Fruit fly (Drosophila melanogaster) whole organism, wandering third instar larva: ENCODE data around the gene GstT3.

Experiments used
- Abd-B ChIP-seq: fragments of >200 bp; optimal IDR thresholded peaks from 2 replicates; lab custom pipeline; 2017; ENCODE audit warnings: missing biosample characterization, missing genetic modification characterization
- CG32264 ChIP-seq: fragments of 200-800 bp; sonication (Bioruptor generic); optimal IDR thresholded peaks from 2 replicates; lab custom pipeline; 2016; ENCODE audit warnings: missing biosample characterization, missing genetic modification characterization
- CG9705 ChIP-seq: fragments of 200-800 bp; sonication (Bioruptor generic); optimal IDR thresholded peaks from 2 replicates; lab custom pipeline; 2018; ENCODE audit warnings: missing biosample characterization, mild to moderate bottlenecking, missing genetic modification characterization
- CrebA ChIP-seq: fragments of 200-800 bp; sonication (Bioruptor generic); optimal IDR thresholded peaks from 2 replicates; lab custom pipeline; 2016; ENCODE audit warnings: missing biosample characterization, mild to moderate bottlenecking, missing genetic modification characterization, borderline replicate concordance
- Dfd ChIP-seq: fragments of >200 bp; optimal IDR thresholded peaks from 2 replicates; lab custom pipeline; 2017; ENCODE audit warnings: missing biosample characterization, missing genetic modification characterization
- Dif ChIP-seq: fragments of 200-275, 200-300 bp; sonication (Bioruptor generic); optimal IDR thresholded peaks from 2 replicates; lab custom pipeline; 2018; ENCODE audit warnings: missing biosample characterization, missing genetic modification characterization; ENCODE audit not compliant: partially characterized antibody
- GATAd ChIP-seq: sonication (Bioruptor generic); optimal IDR thresholded peaks from 2 replicates; lab custom pipeline; 2016; ENCODE audit warnings: missing biosample characterization, missing genetic modification characterization
- HLH106 ChIP-seq: fragments of 200-800 bp; optimal IDR thresholded peaks from 3 replicates; lab custom pipeline; 2019; ENCODE audit warnings: missing biosample characterization, mild to moderate bottlenecking, missing genetic modification characterization, moderate library complexity
- Hnf4 ChIP-seq: fragments of 200-800 bp; sonication (Bioruptor generic); optimal IDR thresholded peaks from 2 replicates; lab custom pipeline; 2016; ENCODE audit warnings: missing biosample characterization, mild to moderate bottlenecking, missing genetic modification characterization
- Hr78 ChIP-seq: fragments of >200 bp; optimal IDR thresholded peaks from 2 replicates; lab custom pipeline; 2017; ENCODE audit warnings: missing biosample characterization, missing genetic modification characterization
- Hr83 ChIP-seq: fragments of 200-300 bp; sonication (Bioruptor generic); optimal IDR thresholded peaks from 2 replicates; lab custom pipeline; 2016; ENCODE audit warnings: missing biosample characterization, mild to moderate bottlenecking, missing genetic modification characterization, moderate library complexity; ENCODE audit not compliant: poor library complexity, severe bottlenecking
- Jra ChIP-seq: sonication (Bioruptor generic); optimal IDR thresholded peaks from 2 replicates; lab custom pipeline; 2016; ENCODE audit warnings: missing biosample characterization, missing genetic modification characterization
- Mio ChIP-seq: sonication (Bioruptor generic); optimal IDR thresholded peaks from 2 replicates; lab custom pipeline; 2016; ENCODE audit warnings: missing biosample characterization, missing genetic modification characterization
- Myc ChIP-seq: fragments of >200 bp; optimal IDR thresholded peaks from 2 replicates; lab custom pipeline; 2017
- N ChIP-seq: fragments of >200 bp; optimal IDR thresholded peaks from 2 replicates; lab custom pipeline; 2018; ENCODE audit warnings: missing biosample characterization, missing external identifiers, missing genetic modification characterization
- OdsH ChIP-seq: fragments of 200-800 bp; sonication (Bioruptor generic); optimal IDR thresholded peaks from 2 replicates; lab custom pipeline; 2016; ENCODE audit warnings: missing biosample characterization, mild to moderate bottlenecking, missing genetic modification characterization
- Rel ChIP-seq, 2 experiments: fragments of 200-800 bp; sonication (Bioruptor generic) in 1 of 2; optimal IDR thresholded peaks; 2 replicates in 1 of 2; 3 replicates in 1 of 2; lab custom pipeline; 2016 to 2019; ENCODE audit warnings: mild to moderate bottlenecking in 2 of 2, missing biosample characterization in 2 of 2, missing genetic modification characterization in 2 of 2, moderate library complexity in 1 of 2
- Sp1 ChIP-seq: fragments of 200-800 bp; sonication (Bioruptor generic); optimal IDR thresholded peaks from 3 replicates; lab custom pipeline; 2019; ENCODE audit warnings: missing biosample characterization, mild to moderate bottlenecking, missing genetic modification characterization, moderate library complexity
- Vsx2 ChIP-seq: fragments of 200-300, 225-300 bp; sonication (Bioruptor generic); optimal IDR thresholded peaks from 2 replicates; lab custom pipeline; 2018; ENCODE audit warnings: missing biosample characterization, missing genetic modification characterization; ENCODE audit not compliant: partially characterized antibody
- br ChIP-seq: fragments of 200-800 bp; sonication (Bioruptor generic); optimal IDR thresholded peaks from 2 replicates; lab custom pipeline; 2016; ENCODE audit warnings: missing biosample characterization, missing genetic modification characterization
- brk ChIP-seq: fragments of 200-800 bp; sonication (Bioruptor generic); optimal IDR thresholded peaks from 2 replicates; lab custom pipeline; 2016; ENCODE audit warnings: missing biosample characterization, mild to moderate bottlenecking, missing genetic modification characterization
- dl ChIP-seq, 2 experiments: fragments of 175-275, 200-275 bp in 1 of 2; fragments of 200-275 bp in 1 of 2; sonication (Bioruptor generic); optimal IDR thresholded peaks; lab custom pipeline; 2018; ENCODE audit warnings: mild to moderate bottlenecking in 2 of 2, missing biosample characterization in 2 of 2, missing genetic modification characterization in 2 of 2, moderate library complexity in 2 of 2; ENCODE audit not compliant: partially characterized antibody in 2 of 2, insufficient read depth in 1 of 2
- dmrt93B ChIP-seq: fragments of 200-800 bp; sonication (Bioruptor generic); optimal IDR thresholded peaks from 2 replicates; lab custom pipeline; 2018; ENCODE audit warnings: missing biosample characterization, mild to moderate bottlenecking, missing genetic modification characterization
- dsf ChIP-seq: sonication (Bioruptor generic); optimal IDR thresholded peaks from 2 replicates; lab custom pipeline; 2016; ENCODE audit warnings: missing biosample characterization, missing genetic modification characterization, borderline replicate concordance
- ey ChIP-seq: fragments of 200-800 bp; sonication (Bioruptor generic); optimal IDR thresholded peaks from 2 replicates; lab custom pipeline; 2016; ENCODE audit warnings: missing biosample characterization, missing genetic modification characterization
- foxo ChIP-seq, 2 experiments: fragments of 200-800 bp; sonication (Bioruptor generic); optimal IDR thresholded peaks; 2 replicates in 1 of 2; 3 replicates in 1 of 2; lab custom pipeline; 2016 to 2017; ENCODE audit warnings: missing biosample characterization in 2 of 2, missing genetic modification characterization in 2 of 2
- fru ChIP-seq: fragments of 200-800 bp; sonication (Bioruptor generic); optimal IDR thresholded peaks from 3 replicates; lab custom pipeline; 2016; ENCODE audit warnings: missing biosample characterization, mild to moderate bottlenecking, missing genetic modification characterization
- h ChIP-seq: fragments of 200-800 bp; sonication (Bioruptor generic); optimal IDR thresholded peaks from 3 replicates; lab custom pipeline; 2016; ENCODE audit warnings: missing biosample characterization, mild to moderate bottlenecking, missing genetic modification characterization
- jim ChIP-seq: fragments of 175-275, 200-325 bp; sonication (Bioruptor generic); optimal IDR thresholded peaks from 2 replicates; lab custom pipeline; 2016; ENCODE audit warnings: missing biosample characterization, mild to moderate bottlenecking, missing genetic modification characterization
- lola ChIP-seq: fragments of >200 bp; optimal IDR thresholded peaks from 2 replicates; lab custom pipeline; 2017; ENCODE audit warnings: missing biosample characterization, missing genetic modification characterization
- pan ChIP-seq: fragments of >200 bp; optimal IDR thresholded peaks from 2 replicates; lab custom pipeline; 2017
- psq ChIP-seq: fragments of 200-800 bp; sonication (Bioruptor generic); optimal IDR thresholded peaks from 3 replicates; lab custom pipeline; 2017; ENCODE audit warnings: missing biosample characterization, mild to moderate bottlenecking, missing genetic modification characterization, moderate library complexity
- rgr ChIP-seq: fragments of 200-800 bp; sonication (Bioruptor generic); optimal IDR thresholded peaks from 3 replicates; lab custom pipeline; 2016; ENCODE audit warnings: missing biosample characterization, mild to moderate bottlenecking, missing genetic modification characterization
- sage ChIP-seq: fragments of 200-800 bp; sonication (Bioruptor generic); optimal IDR thresholded peaks from 2 replicates; lab custom pipeline; 2016; ENCODE audit warnings: missing biosample characterization, mild to moderate bottlenecking, missing genetic modification characterization
- sv ChIP-seq: fragments of 200-800 bp; sonication (Bioruptor generic); optimal IDR thresholded peaks from 3 replicates; lab custom pipeline; 2016; ENCODE audit warnings: missing biosample characterization, missing genetic modification characterization
- tai ChIP-seq: sonication (Bioruptor generic); optimal IDR thresholded peaks from 2 replicates; lab custom pipeline; 2016; ENCODE audit warnings: missing biosample characterization, missing genetic modification characterization
- usp ChIP-seq: fragments of >200 bp; optimal IDR thresholded peaks from 2 replicates; lab custom pipeline; 2017; ENCODE audit warnings: missing biosample characterization, missing genetic modification characterization
- woc ChIP-seq: sonication (Bioruptor generic); optimal IDR thresholded peaks from 2 replicates; lab custom pipeline; 2016; ENCODE audit warnings: missing biosample characterization, mild to moderate bottlenecking, missing genetic modification characterization

GstT3 gene

DNA sequence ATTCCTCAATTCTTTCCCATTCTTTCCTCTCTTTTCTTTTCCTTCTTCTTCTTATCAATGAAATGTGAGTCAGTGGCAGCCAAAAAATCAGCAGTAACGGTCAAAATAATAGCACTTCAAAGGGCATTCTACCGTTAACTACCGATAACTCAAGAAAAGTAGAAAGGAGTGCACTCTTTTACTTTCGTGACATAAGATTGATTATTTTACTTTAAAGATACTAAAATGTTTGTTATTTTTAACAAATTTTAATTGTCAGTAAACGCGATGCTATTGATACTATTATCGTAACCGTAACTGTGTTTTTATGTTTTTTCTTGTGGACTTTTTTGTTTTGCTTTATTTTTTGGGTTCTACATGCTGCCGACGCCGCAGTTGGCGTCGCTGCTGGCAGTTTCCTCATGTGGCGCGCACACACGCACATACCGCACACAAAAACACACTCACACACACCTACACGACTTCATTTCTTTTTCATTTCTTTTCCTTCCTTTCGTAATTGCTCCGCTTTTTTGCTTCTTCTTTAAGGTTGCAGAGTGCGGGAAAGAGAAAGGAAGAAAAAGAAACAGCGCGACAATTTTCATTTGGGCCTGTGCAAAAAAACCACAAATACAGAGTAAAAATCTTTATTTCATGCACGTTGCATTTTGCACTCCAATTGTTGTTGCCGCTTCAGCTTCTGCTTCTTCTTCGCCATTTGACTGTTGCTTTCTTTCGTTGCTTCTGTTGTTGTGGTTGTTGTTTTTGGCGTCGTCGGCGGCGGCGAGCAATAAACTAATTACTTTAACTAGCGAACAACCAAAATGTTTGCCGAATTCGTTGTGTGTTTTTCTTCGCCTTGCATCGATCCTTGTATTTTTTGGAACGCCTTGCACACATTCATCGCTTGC, 42.5 kb downstream of the GstT3 start:
- no peak for TF ChIP-seq Vsx2 (GFP tag; lab: Kevin White, UChicago)
- peak; percentile 63 for TF ChIP-seq rgr (GFP tag; lab: Kevin White, UChicago)
- TF ChIP-seq br (GFP tag; lab: Kevin White, UChicago): peak; percentile 63
- TF ChIP-seq Hnf4 (GFP tag; lab: Kevin White, UChicago): peak; percentile 55
- TF ChIP-seq ey (GFP tag; lab: Kevin White, UChicago): peak; percentile 37
- TF ChIP-seq HLH106 (tag; lab: Kevin White, UChicago): peak; percentile 21
- no peak for TF ChIP-seq Abd-B (GFP tag; lab: Kevin White, UChicago)
- TF ChIP-seq fru (GFP tag; lab: Kevin White, UChicago): peak; percentile 80
- TF ChIP-seq OdsH: peak; percentile 53
- TF ChIP-seq foxo (GFP tag; optimal IDR thresholded peaks at IDR 0.05; lab: Kevin White, UChicago): peak in 1 of 2 experiments; percentile 65
- TF ChIP-seq dsf: no peak
- TF ChIP-seq CG9705 (GFP tag; lab: Kevin White, UChicago): no peak
- TF ChIP-seq Sp1 (GFP tag; lab: Kevin White, UChicago): peak; percentile 21
- peak; percentile 52 for TF ChIP-seq jim (GFP tag; lab: Kevin White, UChicago)
- peak; percentile 72 for TF ChIP-seq h (GFP tag; lab: Kevin White, UChicago)
- TF ChIP-seq woc: peak; percentile 59
- no peak for TF ChIP-seq CG32264 (GFP tag; lab: Kevin White, UChicago)
- peak; percentile 51 for TF ChIP-seq psq (GFP tag; lab: Kevin White, UChicago)
- TF ChIP-seq lola (GFP tag; lab: Kevin White, UChicago): no peak
- no peak for TF ChIP-seq tai (GFP tag; lab: Kevin White, UChicago)

DNA sequence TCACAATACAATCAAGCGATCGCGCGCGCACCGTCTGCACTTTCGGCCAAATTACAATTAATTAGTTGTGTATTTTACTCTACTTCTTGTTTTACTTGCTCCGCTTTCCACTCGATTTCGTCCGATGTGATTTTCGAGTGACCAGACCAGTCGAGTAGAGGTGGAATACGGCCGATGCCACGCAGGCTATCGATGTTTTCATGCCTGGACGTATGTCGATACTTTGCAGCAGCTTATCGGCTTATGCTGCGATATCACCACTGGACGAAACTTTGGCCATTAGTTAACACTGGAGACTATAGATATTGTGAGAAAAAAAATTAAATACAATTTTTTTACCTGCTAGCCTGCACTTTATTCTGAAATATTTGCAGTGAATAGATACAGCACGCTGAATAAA, 43.3 kb downstream of the GstT3 start, which contains the start of gene RhoGAP19D:
RhoGAP19D (minus strand) TSS at position 155 of the 400 bp plus-strand sequence.
- peak; percentile 46 for TF ChIP-seq GATAd (GFP tag; lab: Kevin White, UChicago)
- peak; percentile 44 for TF ChIP-seq br (GFP tag; lab: Kevin White, UChicago)
- no peak for TF ChIP-seq woc
- TF ChIP-seq HLH106 (tag; lab: Kevin White, UChicago): peak; percentile 46
- TF ChIP-seq Vsx2 (GFP tag; lab: Kevin White, UChicago): no peak
- peak; percentile 20 for TF ChIP-seq sv (GFP tag; lab: Kevin White, UChicago)
- peak; percentile 3 for TF ChIP-seq CG32264 (GFP tag; lab: Kevin White, UChicago)
- TF ChIP-seq Hr83 (GFP tag; lab: Kevin White, UChicago): peak; percentile 95
- peak; percentile 54 for TF ChIP-seq ey (GFP tag; lab: Kevin White, UChicago)
- peak; percentile 16 for TF ChIP-seq OdsH
- peak; percentile 69 for TF ChIP-seq rgr (GFP tag; lab: Kevin White, UChicago)
- peak in 1 of 2 experiments; percentile 72 for TF ChIP-seq foxo (GFP tag; optimal IDR thresholded peaks at IDR 0.05; lab: Kevin White, UChicago)
- peak; percentile 32 for TF ChIP-seq dsf
- TF ChIP-seq Rel (GFP tag; optimal IDR thresholded peaks at IDR 0.05; lab: Kevin White, UChicago): no peak
- peak; percentile 60 for TF ChIP-seq Rel (tag; optimal IDR thresholded peaks at IDR 0.05; lab: Kevin White, UChicago)
- peak; percentile 49 for TF ChIP-seq brk (GFP tag; lab: Kevin White, UChicago)
- TF ChIP-seq Myc (lab: Kevin White, UChicago): no peak
- peak; percentile 75 for TF ChIP-seq psq (GFP tag; lab: Kevin White, UChicago)
- no peak for TF ChIP-seq CrebA
- TF ChIP-seq pan (lab: Kevin White, UChicago): no peak
- TF ChIP-seq lola (GFP tag; lab: Kevin White, UChicago): no peak
- TF ChIP-seq Dif (GFP tag; lab: Kevin White, UChicago): no peak
- TF ChIP-seq Jra (GFP tag; lab: Kevin White, UChicago): peak; percentile 60
- TF ChIP-seq Hr78 (GFP tag; lab: Kevin White, UChicago): no peak
- TF ChIP-seq usp (GFP tag; lab: Kevin White, UChicago): no peak
- peak; percentile 41 for TF ChIP-seq Sp1 (GFP tag; lab: Kevin White, UChicago)
- TF ChIP-seq CG9705 (GFP tag; lab: Kevin White, UChicago): peak; percentile 35
- TF ChIP-seq dl (GFP tag; optimal IDR thresholded peaks at IDR 0.05; lab: Kevin White, UChicago; ENCODE audit: insufficient read depth in 1 of 2, partially characterized antibody in 2 of 2): no peak
- no peak for TF ChIP-seq Mio
- peak; percentile 71 for TF ChIP-seq tai (GFP tag; lab: Kevin White, UChicago)
- peak; percentile 56 for TF ChIP-seq fru (GFP tag; lab: Kevin White, UChicago)
- TF ChIP-seq sage (GFP tag; lab: Kevin White, UChicago): peak; percentile 22
- no peak for TF ChIP-seq Abd-B (GFP tag; lab: Kevin White, UChicago)
- TF ChIP-seq jim (GFP tag; lab: Kevin White, UChicago): peak; percentile 10
- peak; percentile 17 for TF ChIP-seq dmrt93B (GFP tag; lab: Kevin White, UChicago)
- peak; percentile 77 for TF ChIP-seq h (GFP tag; lab: Kevin White, UChicago)
- TF ChIP-seq Dfd (GFP tag; lab: Kevin White, UChicago): no peak
- TF ChIP-seq Hnf4 (GFP tag; lab: Kevin White, UChicago): peak; percentile 82
- TF ChIP-seq N (GFP tag; lab: Kevin White, UChicago): no peak
